Worm (Caenorhabditis elegans) whole organism, L2 larva: ENCODE data around the gene msp-55.

ENCODE experiments used
- F13H6.1 ChIP-seq: sonication (generic microtip); optimal IDR thresholded peaks from 2 replicates; lab custom pipeline; 2016; ENCODE audit warnings: missing genetic modification characterization, missing compliant biosample characterization
- aly-2 ChIP-seq: fragments of 150-350 bp; optimal IDR thresholded peaks from 2 replicates; lab custom pipeline; 2014; ENCODE audit warnings: missing biosample characterization, missing genetic modification characterization
- ceh-82 ChIP-seq: fragments of 150-350 bp; optimal IDR thresholded peaks from 2 replicates; lab custom pipeline; 2014; ENCODE audit warnings: missing biosample characterization, missing genetic modification characterization
- mdl-1 ChIP-seq, 2 experiments: fragments of 150-350 bp in 1 of 2; sonication (generic microtip) in 1 of 2; optimal IDR thresholded peaks; 2 replicates each; lab custom pipeline; 2017; ENCODE audit warnings: missing biosample characterization in 2 of 2, missing genetic modification characterization in 2 of 2
- nhr-10 ChIP-seq: sonication (generic microtip); optimal IDR thresholded peaks from 2 replicates; lab custom pipeline; 2017; ENCODE audit warnings: missing biosample characterization, missing genetic modification characterization
- nhr-12 ChIP-seq: fragments of 150-350 bp; optimal IDR thresholded peaks from 2 replicates; lab custom pipeline; 2014; ENCODE audit warnings: missing biosample characterization, missing genetic modification characterization
- nhr-129 ChIP-seq: fragments of 150-350 bp; optimal IDR thresholded peaks from 2 replicates; lab custom pipeline; 2014; ENCODE audit warnings: missing biosample characterization, missing genetic modification characterization
- sma-9 ChIP-seq, 2 experiments: fragments of 150-350 bp in 1 of 2; sonication (generic microtip) in 1 of 2; optimal IDR thresholded peaks; 2 replicates each; lab custom pipeline; 2014 to 2016; ENCODE audit warnings: missing genetic modification characterization in 2 of 2, mild to moderate bottlenecking in 1 of 2, missing biosample characterization in 1 of 2, missing compliant biosample characterization in 1 of 2, missing genetic modification reagents in 1 of 2, moderate library complexity in 1 of 2
- unc-39 ChIP-seq: fragments of 150-350 bp; optimal IDR thresholded peaks from 2 replicates; lab custom pipeline; 2014; ENCODE audit warnings: missing biosample characterization, missing genetic modification characterization

ce11 chrIV:5037489-5037888 is 18.3 kb downstream of the msp-55 start, which contains the start of gene C09B9.1:
- no peak for TF ChIP-seq ceh-82 (tag; lab: Kevin White, UChicago)
- no peak for TF ChIP-seq nhr-12 (tag; lab: Kevin White, UChicago)
- no peak for TF ChIP-seq aly-2 (tag; lab: Kevin White, UChicago)
- TF ChIP-seq nhr-129: no peak
- TF ChIP-seq unc-39 (tag; lab: Kevin White, UChicago): no peak
- no peak for TF ChIP-seq F13H6.1 (tag; lab: Kevin White, UChicago)
- no peak for TF ChIP-seq nhr-10 (tag; lab: Kevin White, UChicago)
- no peak for TF ChIP-seq sma-9 (GFP tag; optimal IDR thresholded peaks at IDR 0.05; lab: Kevin White, UChicago)
- no peak for TF ChIP-seq sma-9 (tag; optimal IDR thresholded peaks at IDR 0.05; lab: Kevin White, UChicago)
- TF ChIP-seq mdl-1 (tag; optimal IDR thresholded peaks at IDR 0.05; lab: Kevin White, UChicago): no peak
